Fruit fly (Drosophila melanogaster) whole organism, embryonic: ENCODE measurements around the gene NetB.

ENCODE experiments used
- Awh ChIP-seq: fragments of 200-800 bp; sonication (Bioruptor generic); IDR thresholded peaks from 2 replicates; pipeline ENCODE4, ENCODE4 v1.3.6; 2022; ENCODE audit warnings: missing biosample characterization, missing genetic modification characterization
- CG10431 ChIP-seq: fragments of 200-800 bp; sonication (Bioruptor generic); optimal IDR thresholded peaks from 3 replicates; lab custom pipeline; 2018; ENCODE audit warnings: missing biosample characterization, mild to moderate bottlenecking, missing genetic modification characterization
- CG10654 ChIP-seq: fragments of 200-800 bp; sonication (Bioruptor generic); optimal IDR thresholded peaks from 2 replicates; lab custom pipeline; 2016; ENCODE audit warnings: missing biosample characterization, missing genetic modification characterization
- CG10979 ChIP-seq: fragments of 200-800 bp; sonication (Bioruptor generic); optimal IDR thresholded peaks from 2 replicates; lab custom pipeline; 2018; ENCODE audit warnings: missing biosample characterization, mild to moderate bottlenecking, missing genetic modification characterization, moderate library complexity
- CG11093 ChIP-seq: fragments of 200-800 bp; sonication (Bioruptor generic); IDR thresholded peaks from 3 replicates; pipeline ENCODE4 v1.3.6; 2022; ENCODE audit warnings: missing biosample characterization, missing genetic modification characterization
- CG12104 ChIP-seq: fragments of 200-800 bp; sonication (Bioruptor generic); optimal IDR thresholded peaks from 3 replicates; lab custom pipeline; 2016; ENCODE audit warnings: missing biosample characterization, missing genetic modification characterization
- CG12942 ChIP-seq: fragments of 200-800 bp; sonication (Bioruptor generic); optimal IDR thresholded peaks from 3 replicates; lab custom pipeline; 2016; ENCODE audit warnings: missing biosample characterization, missing genetic modification characterization
- CG14014 ChIP-seq: fragments of 200-800 bp; sonication (Bioruptor generic); IDR thresholded peaks from 2 replicates; pipeline ENCODE4 v1.3.6; 2022; ENCODE audit warnings: missing biosample characterization, missing genetic modification characterization
- CG1647 ChIP-seq: fragments of 200-800 bp; sonication (Bioruptor generic); optimal IDR thresholded peaks from 3 replicates; lab custom pipeline; 2016; ENCODE audit warnings: missing biosample characterization, missing genetic modification characterization
- CG17328 ChIP-seq: fragments of 200-800 bp; sonication (Bioruptor generic); IDR thresholded peaks from 2 replicates; pipeline ENCODE4 v1.3.6; 2022; ENCODE audit warnings: missing biosample characterization, missing genetic modification characterization
- CG17361 ChIP-seq: fragments of 200-800 bp; sonication (Bioruptor generic); IDR thresholded peaks from 3 replicates; pipeline ENCODE4 v1.3.6; 2022; ENCODE audit warnings: missing biosample characterization, missing genetic modification characterization
- CG17829 ChIP-seq: fragments of 200-800 bp; optimal IDR thresholded peaks from 2 replicates; lab custom pipeline; 2019; ENCODE audit warnings: missing biosample characterization, mild to moderate bottlenecking, missing genetic modification characterization, moderate library complexity
- CG2120 ChIP-seq: fragments of 200-800 bp; sonication (Bioruptor generic); optimal IDR thresholded peaks from 3 replicates; lab custom pipeline; 2016; ENCODE audit warnings: missing biosample characterization, missing genetic modification characterization
- CG2199 ChIP-seq: fragments of 200-800 bp; sonication (Bioruptor generic); IDR thresholded peaks from 3 replicates; pipeline ENCODE4 v1.3.6; 2022; ENCODE audit warnings: missing biosample characterization, missing genetic modification characterization
- CG2875 ChIP-seq: fragments of 200-800 bp; sonication (Bioruptor generic); optimal IDR thresholded peaks from 2 replicates; lab custom pipeline; 2017; ENCODE audit warnings: missing biosample characterization, mild to moderate bottlenecking, missing genetic modification characterization, missing genetic modification reagents
- CG3407 ChIP-seq: fragments of 200-800 bp; sonication (Bioruptor generic); optimal IDR thresholded peaks from 2 replicates; lab custom pipeline; 2018; ENCODE audit warnings: missing biosample characterization, mild to moderate bottlenecking, missing genetic modification characterization
- CG4820 ChIP-seq: fragments of 200-800 bp; sonication (Bioruptor generic); optimal IDR thresholded peaks from 3 replicates; lab custom pipeline; 2016; ENCODE audit warnings: missing biosample characterization, missing genetic modification characterization
- CG5245 ChIP-seq: fragments of 200-800 bp; sonication (Bioruptor generic); optimal IDR thresholded peaks from 3 replicates; lab custom pipeline; 2016; ENCODE audit warnings: missing biosample characterization, missing genetic modification characterization
- CG6175 ChIP-seq: fragments of 200-800 bp; sonication (Bioruptor generic); IDR thresholded peaks from 3 replicates; pipeline ENCODE4 v1.3.6; 2022; ENCODE audit warnings: missing biosample characterization, missing genetic modification characterization
- CG6683 ChIP-seq: fragments of 200-800 bp; sonication (Bioruptor generic); optimal IDR thresholded peaks from 2 replicates; lab custom pipeline; 2017; ENCODE audit warnings: missing biosample characterization, mild to moderate bottlenecking, missing genetic modification characterization, missing genetic modification reagents
- CG8290 ChIP-seq, 3 experiments: fragments of 200-800 bp; sonication (Bioruptor generic); optimal IDR thresholded peaks; 2 replicates each; lab custom pipeline; 2016 to 2019; ENCODE audit warnings: missing biosample characterization in 3 of 3, missing genetic modification characterization in 3 of 3, mild to moderate bottlenecking in 2 of 3, moderate library complexity in 1 of 3
- CG8478 ChIP-seq: fragments of >200 bp; optimal IDR thresholded peaks from 2 replicates; lab custom pipeline; 2018
- CG8924 ChIP-seq: fragments of 200-800 bp; optimal IDR thresholded peaks from 3 replicates; lab custom pipeline; 2019; ENCODE audit warnings: missing biosample characterization, mild to moderate bottlenecking, missing genetic modification characterization, moderate library complexity
- CG9727 ChIP-seq: fragments of 200-800 bp; sonication (Bioruptor generic); optimal IDR thresholded peaks from 3 replicates; lab custom pipeline; 2017; ENCODE audit warnings: missing biosample characterization, mild to moderate bottlenecking, missing genetic modification characterization
- Camta ChIP-seq: fragments of 200-800 bp; sonication (Bioruptor generic); optimal IDR thresholded peaks from 2 replicates; lab custom pipeline; 2016; ENCODE audit warnings: missing biosample characterization, missing genetic modification characterization
- CrebB ChIP-seq: fragments of 200-800 bp; sonication (Bioruptor generic); optimal IDR thresholded peaks from 3 replicates; lab custom pipeline; 2018; ENCODE audit warnings: missing biosample characterization, mild to moderate bottlenecking, missing genetic modification characterization
- Doc3 ChIP-seq: fragments of 200-800 bp; sonication (Bioruptor generic); IDR thresholded peaks from 3 replicates; pipeline ENCODE4 v1.3.6; 2022; ENCODE audit warnings: missing biosample characterization, missing genetic modification characterization; ENCODE audit not compliant: partially characterized antibody
- HLH54F ChIP-seq: fragments of 200-800 bp; sonication (Bioruptor generic); optimal IDR thresholded peaks from 3 replicates; lab custom pipeline; 2016; ENCODE audit warnings: missing biosample characterization, missing genetic modification characterization
- Hr51 ChIP-seq, 2 experiments: fragments of 200-800 bp; sonication (Bioruptor generic); optimal IDR thresholded peaks; 2 replicates in 1 of 2; 3 replicates in 1 of 2; lab custom pipeline; 2016 to 2018; ENCODE audit warnings: missing biosample characterization in 2 of 2, missing genetic modification characterization in 2 of 2, mild to moderate bottlenecking in 1 of 2, moderate library complexity in 1 of 2
- Hr78 ChIP-seq, 2 experiments: fragments of 200-800 bp in 1 of 2; fragments of >200 bp in 1 of 2; sonication (Bioruptor generic) in 1 of 2; optimal IDR thresholded peaks; 2 replicates each; lab custom pipeline; 2017 to 2019; ENCODE audit warnings: missing biosample characterization in 2 of 2, missing genetic modification characterization in 2 of 2, mild to moderate bottlenecking in 1 of 2, moderate library complexity in 1 of 2
- Jarid2 ChIP-seq: fragments of 200-800 bp; sonication (Bioruptor generic); optimal IDR thresholded peaks from 3 replicates; lab custom pipeline; 2017; ENCODE audit warnings: mild to moderate bottlenecking, missing biosample characterization, missing genetic modification reagents, missing genetic modification characterization
- Lpt ChIP-seq: fragments of >200 bp; optimal IDR thresholded peaks from 2 replicates; lab custom pipeline; 2018; ENCODE audit warnings: missing biosample characterization, missing genetic modification characterization
- Mrtf ChIP-seq: fragments of 200-800 bp; sonication (Bioruptor generic); IDR thresholded peaks from 3 replicates; pipeline ENCODE4 v1.3.6; 2022; ENCODE audit warnings: missing biosample characterization, missing genetic modification characterization
- Myb ChIP-seq: fragments of 200-800 bp; sonication (Bioruptor generic); optimal IDR thresholded peaks from 2 replicates; lab custom pipeline; 2016; ENCODE audit warnings: missing biosample characterization, missing genetic modification characterization
- Pdp1 ChIP-seq, 2 experiments: fragments of 200-800 bp; sonication (Bioruptor generic); optimal IDR thresholded peaks; 3 replicates each; lab custom pipeline; 2016; ENCODE audit warnings: missing biosample characterization in 2 of 2, missing genetic modification characterization in 2 of 2, mild to moderate bottlenecking in 1 of 2, moderate library complexity in 1 of 2
- Ptx1 ChIP-seq: fragments of 200-800 bp; sonication (Bioruptor generic); IDR thresholded peaks from 2 replicates; pipeline ENCODE4 v1.3.6; 2022; ENCODE audit warnings: missing biosample characterization, missing genetic modification characterization
- Xrp1 ChIP-seq: fragments of 200-800 bp; sonication (Bioruptor generic); IDR thresholded peaks from 2 replicates; pipeline ENCODE4 v1.3.6; 2022; ENCODE audit warnings: missing biosample characterization, missing genetic modification characterization
- ac ChIP-seq: fragments of 200-800 bp; sonication (Bioruptor generic); optimal IDR thresholded peaks from 3 replicates; lab custom pipeline; 2017; ENCODE audit warnings: missing biosample characterization, mild to moderate bottlenecking, missing genetic modification characterization
- aop ChIP-seq: fragments of 200-800 bp; sonication (Bioruptor generic); IDR thresholded peaks from 2 replicates; pipeline ENCODE4 v1.3.6; 2022; ENCODE audit warnings: missing biosample characterization, missing genetic modification characterization
- bowl ChIP-seq: fragments of 200-800 bp; sonication (Bioruptor generic); IDR thresholded peaks from 2 replicates; pipeline ENCODE4 v1.3.6; 2022; ENCODE audit warnings: missing biosample characterization, missing genetic modification characterization
- dimm ChIP-seq: fragments of 200-800 bp; sonication (Bioruptor generic); IDR thresholded peaks from 2 replicates; pipeline ENCODE4 v1.3.6; 2022; ENCODE audit warnings: missing biosample characterization, missing genetic modification characterization
- ewg ChIP-seq: fragments of 200-800 bp; sonication (Bioruptor generic); optimal IDR thresholded peaks from 3 replicates; lab custom pipeline; 2017; ENCODE audit warnings: mild to moderate bottlenecking, missing biosample characterization, missing genetic modification reagents, missing genetic modification characterization
- hbn ChIP-seq: fragments of 200-800 bp; sonication (Bioruptor generic); IDR thresholded peaks from 2 replicates; pipeline ENCODE4 v1.3.6; 2022; ENCODE audit warnings: missing biosample characterization, missing genetic modification characterization; ENCODE audit not compliant: partially characterized antibody
- ind ChIP-seq: fragments of 200-800 bp; sonication (Bioruptor generic); optimal IDR thresholded peaks from 3 replicates; lab custom pipeline; 2016; ENCODE audit warnings: missing biosample characterization, missing genetic modification characterization
- mam ChIP-seq: fragments of 200-800 bp; sonication (Bioruptor generic); optimal IDR thresholded peaks from 3 replicates; lab custom pipeline; 2016; ENCODE audit warnings: missing biosample characterization, missing genetic modification characterization
- phol ChIP-seq: fragments of 200-800 bp; sonication (Bioruptor generic); optimal IDR thresholded peaks from 3 replicates; lab custom pipeline; 2018; ENCODE audit warnings: missing biosample characterization, mild to moderate bottlenecking, missing genetic modification characterization, moderate library complexity
- salm ChIP-seq: fragments of 200-800 bp; sonication (Bioruptor generic); optimal IDR thresholded peaks from 2 replicates; lab custom pipeline; 2018; ENCODE audit warnings: missing biosample characterization, mild to moderate bottlenecking, missing genetic modification characterization
- sc ChIP-seq, 3 experiments: fragments of >200 bp in 2 of 3; fragments of 200-800 bp in 1 of 3; sonication (Bioruptor generic) in 1 of 3; optimal IDR thresholded peaks; 2 replicates in 2 of 3; 3 replicates in 1 of 3; lab custom pipeline; 2017; ENCODE audit warnings: mild to moderate bottlenecking in 1 of 3, missing biosample characterization in 1 of 3, missing genetic modification characterization in 1 of 3, missing genetic modification reagents in 1 of 3
- sna ChIP-seq: fragments of 200-800 bp; sonication (Bioruptor generic); IDR thresholded peaks from 2 replicates; pipeline ENCODE4 v1.3.6; 2022; ENCODE audit warnings: missing biosample characterization, missing genetic modification characterization; ENCODE audit not compliant: partially characterized antibody
- trh ChIP-seq: fragments of 200-800 bp; sonication (Bioruptor generic); optimal IDR thresholded peaks from 2 replicates; lab custom pipeline; 2016; ENCODE audit warnings: missing biosample characterization, missing genetic modification characterization

The NetB gene

DNA sequence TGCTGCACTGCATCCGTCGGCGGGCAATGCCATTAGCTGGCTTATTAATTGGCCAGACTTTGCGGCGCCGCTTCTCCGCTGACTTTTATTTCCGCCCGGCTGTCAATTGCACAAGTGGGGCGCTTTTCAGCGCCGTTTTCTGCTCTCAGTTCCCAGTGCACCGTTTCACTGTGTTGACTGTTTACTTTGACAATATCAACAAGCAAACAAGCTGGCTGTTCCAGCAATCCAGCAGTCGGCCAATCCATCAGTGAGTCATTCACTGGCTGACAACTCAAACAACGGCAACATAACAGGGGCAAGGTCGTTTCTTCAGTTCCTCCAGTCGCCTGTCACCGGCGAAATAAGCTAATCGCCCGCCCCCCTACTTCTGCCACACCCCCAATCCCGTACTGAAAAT, 31.9 kb downstream of the NetB start (continued):
- peak; percentile 42 for TF ChIP-seq CG1647 (GFP tag; lab: Kevin White, UChicago)
- no peak for TF ChIP-seq aop (GFP tag; lab: Robert Waterston, UW)
- peak; percentile 41 for TF ChIP-seq ac (GFP tag; lab: Kevin White, UChicago)
- no peak for TF ChIP-seq hbn (GFP tag; lab: Robert Waterston, UW)
- TF ChIP-seq Awh (GFP tag; lab: Robert Waterston, UW) = peak; percentile 94
- TF ChIP-seq HLH54F = peak; percentile 3
- TF ChIP-seq mam = peak; percentile 50
- no peak for TF ChIP-seq Lpt (GFP tag; lab: Kevin White, UChicago)
- no peak for TF ChIP-seq CG2199 (GFP tag; lab: Robert Waterston, UW)
- TF ChIP-seq phol = peak; percentile 8
- peak; percentile 93 for TF ChIP-seq CG2875 (GFP tag; lab: Kevin White, UChicago)
- peak; percentile 43 for TF ChIP-seq CG2120 (GFP tag; lab: Kevin White, UChicago)
- peak; percentile 59; the same call in 1 of the 2 replicates for TF ChIP-seq bowl (GFP tag; lab: Robert Waterston, UW)
- peak; percentile 87 for TF ChIP-seq CG14014 (GFP tag; lab: Robert Waterston, UW)
- peak; percentile 80 for TF ChIP-seq CG8290 (GFP tag; optimal IDR thresholded peaks at IDR 0.05; lab: Kevin White, UChicago)
- TF ChIP-seq CG8290 (tag; optimal IDR thresholded peaks at IDR 0.05; lab: Kevin White, UChicago) = peak; percentile 68 to 94
- peak; percentile 79 for TF ChIP-seq CG12942
- TF ChIP-seq Myb (GFP tag; lab: Kevin White, UChicago) = peak; percentile 37
- TF ChIP-seq CG5245 (GFP tag; lab: Kevin White, UChicago) = peak; percentile 68
- TF ChIP-seq CG17361 (GFP tag; lab: Robert Waterston, UW) = peak; percentile 70; the same call in 2 of the 3 replicates
- peak; percentile 45; the same call in 1 of the 2 replicates for TF ChIP-seq Ptx1
- no peak for TF ChIP-seq sna
- peak; percentile 93 for TF ChIP-seq CG3407 (GFP tag; lab: Kevin White, UChicago)
- TF ChIP-seq CG8478 (lab: Kevin White, UChicago) = no peak
- peak; percentile 80 for TF ChIP-seq dimm
- TF ChIP-seq ind (GFP tag; lab: Kevin White, UChicago) = peak; percentile 35
- peak; percentile 85 for TF ChIP-seq Camta (GFP tag; lab: Kevin White, UChicago)
- TF ChIP-seq salm (tag; lab: Kevin White, UChicago) = peak; percentile 75
- TF ChIP-seq CG9727 = peak; percentile 76
- TF ChIP-seq CG11093 (GFP tag; lab: Robert Waterston, UW) = peak; percentile 71; the same call in 1 of the 3 replicates
- TF ChIP-seq CG10654 = peak; percentile 85
- peak; percentile 79 for TF ChIP-seq CrebB (tag; lab: Kevin White, UChicago)
- TF ChIP-seq Mrtf (GFP tag; lab: Robert Waterston, UW) = peak; percentile 64; the same call in 2 of the 3 replicates
- peak; percentile 79 for TF ChIP-seq CG6683 (GFP tag; lab: Kevin White, UChicago)
- peak; percentile 76 for TF ChIP-seq CG12104 (GFP tag; lab: Kevin White, UChicago)
- TF ChIP-seq CG8924 (tag; lab: Kevin White, UChicago) = peak; percentile 52
- TF ChIP-seq Jarid2 (GFP tag; lab: Kevin White, UChicago) = peak; percentile 70
- TF ChIP-seq CG6175 (GFP tag; lab: Robert Waterston, UW) = no peak
- peak; percentile 27 for TF ChIP-seq CG10979 (tag; lab: Kevin White, UChicago)
- no peak for TF ChIP-seq Doc3 (GFP tag; lab: Robert Waterston, UW)
- no peak for TF ChIP-seq Hr78 (GFP tag; optimal IDR thresholded peaks at IDR 0.05; lab: Kevin White, UChicago)
- TF ChIP-seq Xrp1 (GFP tag; lab: Robert Waterston, UW) = peak; percentile 82
- TF ChIP-seq sc (optimal IDR thresholded peaks at IDR 0.05; lab: Kevin White, UChicago) = no peak
- TF ChIP-seq sc (GFP tag; optimal IDR thresholded peaks at IDR 0.05; lab: Kevin White, UChicago) = peak; percentile 83
- peak; percentile 64 for TF ChIP-seq CG4820 (GFP tag; lab: Kevin White, UChicago)
- TF ChIP-seq ewg (GFP tag; lab: Kevin White, UChicago) = peak; percentile 82
- TF ChIP-seq CG17328 (GFP tag; lab: Robert Waterston, UW) = peak; percentile 62
- TF ChIP-seq CG10431 (GFP tag; lab: Kevin White, UChicago) = peak; percentile 71
- TF ChIP-seq CG17829 (tag; lab: Kevin White, UChicago) = peak; percentile 56
- TF ChIP-seq Hr51 (GFP tag; optimal IDR thresholded peaks at IDR 0.05; lab: Kevin White, UChicago) = peak; percentile 61 to 75
- peak; percentile 64 for TF ChIP-seq trh (GFP tag; lab: Kevin White, UChicago)
- peak; percentile 53 to 69 for TF ChIP-seq Pdp1 (GFP tag; optimal IDR thresholded peaks at IDR 0.05; lab: Kevin White, UChicago)
